Fruit fly (Drosophila melanogaster) whole organism, embryonic: ENCODE measurements around the gene CG5969.
A peak's percentile ranks its signal among the peaks of the same experiment; 100 is the strongest.

Experiments used
- CG10209 ChIP-seq: fragments of 200-800 bp; sonication (Bioruptor generic); optimal IDR thresholded peaks from 3 replicates; lab custom pipeline; 2017; ENCODE audit warnings: missing biosample characterization, mild to moderate bottlenecking, missing genetic modification characterization, missing genetic modification reagents
- CG10366 ChIP-seq: fragments of 200-800 bp; sonication (Bioruptor generic); IDR thresholded peaks from 2 replicates; pipeline ENCODE4 v1.3.6; 2022; ENCODE audit warnings: missing biosample characterization, missing genetic modification characterization
- CG10565 ChIP-seq: fragments of 200-800 bp; sonication (Bioruptor generic); optimal IDR thresholded peaks from 3 replicates; lab custom pipeline; 2016; ENCODE audit warnings: missing biosample characterization, mild to moderate bottlenecking, missing genetic modification characterization
- CG11398 ChIP-seq: fragments of 200-800 bp; sonication (Bioruptor generic); optimal IDR thresholded peaks from 2 replicates; lab custom pipeline; 2016; ENCODE audit warnings: missing biosample characterization, missing genetic modification characterization
- CG11696 ChIP-seq: fragments of 200-800 bp; sonication (Bioruptor generic); IDR thresholded peaks from 2 replicates; pipeline ENCODE4 v1.3.6; 2022; ENCODE audit warnings: missing biosample characterization, missing genetic modification characterization
- CG15514 ChIP-seq: fragments of 200-800 bp; sonication (Bioruptor generic); optimal IDR thresholded peaks from 3 replicates; lab custom pipeline; 2017; ENCODE audit warnings: missing biosample characterization, missing genetic modification characterization, mild to moderate bottlenecking, moderate library complexity, missing genetic modification reagents
- CG17361 ChIP-seq: fragments of 200-800 bp; sonication (Bioruptor generic); IDR thresholded peaks from 3 replicates; pipeline ENCODE4 v1.3.6; 2022; ENCODE audit warnings: missing biosample characterization, missing genetic modification characterization
- CG18011 ChIP-seq: fragments of 200-800 bp; sonication (Bioruptor generic); optimal IDR thresholded peaks from 2 replicates; lab custom pipeline; 2017; ENCODE audit warnings: missing biosample characterization, missing genetic modification characterization, mild to moderate bottlenecking, moderate library complexity, missing genotype
- CG43689 ChIP-seq: fragments of 200-800 bp; sonication (Bioruptor generic); IDR thresholded peaks from 2 replicates; pipeline ENCODE4 v1.3.6; 2022; ENCODE audit warnings: missing biosample characterization, missing genetic modification characterization
- CG5953 ChIP-seq: fragments of 200-800 bp; sonication (Bioruptor generic); IDR thresholded peaks from 2 replicates; pipeline ENCODE4 v1.3.6; 2022; ENCODE audit warnings: missing biosample characterization, missing genetic modification characterization
- CG6175 ChIP-seq: fragments of 200-800 bp; sonication (Bioruptor generic); IDR thresholded peaks from 3 replicates; pipeline ENCODE4 v1.3.6; 2022; ENCODE audit warnings: missing biosample characterization, missing genetic modification characterization
- CG6854 ChIP-seq: fragments of 200-800 bp; sonication (Bioruptor generic); optimal IDR thresholded peaks from 3 replicates; lab custom pipeline; 2017; ENCODE audit warnings: missing biosample characterization, mild to moderate bottlenecking, missing genetic modification characterization
- CG8290 ChIP-seq, 3 experiments: fragments of 200-800 bp; sonication (Bioruptor generic); optimal IDR thresholded peaks; 2 replicates each; lab custom pipeline; 2016 to 2019; ENCODE audit warnings: missing biosample characterization in 3 of 3, missing genetic modification characterization in 3 of 3, mild to moderate bottlenecking in 2 of 3, moderate library complexity in 1 of 3
- CG8944 ChIP-seq: fragments of 200-800 bp; sonication (Bioruptor generic); optimal IDR thresholded peaks from 3 replicates; lab custom pipeline; 2016; ENCODE audit warnings: missing biosample characterization, missing genetic modification characterization
- CHES-1-like ChIP-seq: fragments of 200-800 bp; sonication (Bioruptor generic); optimal IDR thresholded peaks from 2 replicates; lab custom pipeline; 2016; ENCODE audit warnings: missing biosample characterization, missing genetic modification characterization
- D19B ChIP-seq: fragments of 200-800 bp; sonication (Bioruptor generic); optimal IDR thresholded peaks from 2 replicates; lab custom pipeline; 2017; ENCODE audit warnings: missing biosample characterization, mild to moderate bottlenecking, missing genetic modification characterization
- Dad ChIP-seq: fragments of 200-800 bp; sonication (Bioruptor generic); optimal IDR thresholded peaks from 3 replicates; lab custom pipeline; 2016; ENCODE audit warnings: missing biosample characterization, missing genetic modification characterization
- Dek ChIP-seq: fragments of 200-800 bp; sonication (Bioruptor generic); optimal IDR thresholded peaks from 3 replicates; lab custom pipeline; 2019; ENCODE audit warnings: missing biosample characterization, mild to moderate bottlenecking, missing genetic modification characterization, moderate library complexity
- Dp ChIP-seq: fragments of 200-800 bp; sonication (Bioruptor generic); optimal IDR thresholded peaks from 2 replicates; lab custom pipeline; 2018; ENCODE audit warnings: missing biosample characterization, mild to moderate bottlenecking, missing genetic modification characterization, moderate library complexity
- HHEX ChIP-seq: fragments of 200-800 bp; sonication (Bioruptor generic); optimal IDR thresholded peaks from 3 replicates; lab custom pipeline; 2017; ENCODE audit warnings: missing biosample characterization, mild to moderate bottlenecking, missing genetic modification characterization, missing genetic modification reagents
- HLHmδ ChIP-seq: fragments of 200-800 bp; sonication (Bioruptor generic); optimal IDR thresholded peaks from 2 replicates; lab custom pipeline; 2018; ENCODE audit warnings: missing biosample characterization, mild to moderate bottlenecking, missing genetic modification characterization, moderate library complexity
- Hand ChIP-seq: fragments of 200-800 bp; sonication (Bioruptor generic); optimal IDR thresholded peaks from 2 replicates; lab custom pipeline; 2017; ENCODE audit warnings: mild to moderate bottlenecking, missing biosample characterization, missing genetic modification reagents, missing genetic modification characterization
- Hsf ChIP-seq: fragments of 200-800 bp; sonication (Bioruptor generic); optimal IDR thresholded peaks from 3 replicates; lab custom pipeline; 2016; ENCODE audit warnings: missing biosample characterization, missing genetic modification characterization
- Lpt ChIP-seq: fragments of >200 bp; optimal IDR thresholded peaks from 2 replicates; lab custom pipeline; 2018; ENCODE audit warnings: missing biosample characterization, missing genetic modification characterization
- PHDP ChIP-seq: fragments of 200-800 bp; sonication (Bioruptor generic); optimal IDR thresholded peaks from 3 replicates; lab custom pipeline; 2018; ENCODE audit warnings: missing biosample characterization, mild to moderate bottlenecking, missing genetic modification characterization, moderate library complexity
- Sox100B ChIP-seq: fragments of 200-800 bp; sonication (Bioruptor generic); optimal IDR thresholded peaks from 3 replicates; lab custom pipeline; 2018; ENCODE audit warnings: missing biosample characterization, mild to moderate bottlenecking, missing genetic modification characterization
- Stat92E ChIP-seq, 3 experiments: fragments of >200 bp in 2 of 3; fragments of 200-800 bp in 1 of 3; sonication (Bioruptor generic) in 1 of 3; optimal IDR thresholded peaks; 2 replicates each; lab custom pipeline; 2017 to 2019; ENCODE audit warnings: missing biosample characterization in 3 of 3, missing genetic modification characterization in 3 of 3, mild to moderate bottlenecking in 1 of 3, moderate library complexity in 1 of 3
- ab ChIP-seq: fragments of 200-800 bp; sonication (Bioruptor generic); optimal IDR thresholded peaks from 2 replicates; lab custom pipeline; 2016; ENCODE audit warnings: missing biosample characterization, missing genetic modification characterization
- cas ChIP-seq: fragments of 200-800 bp; sonication (Bioruptor generic); IDR thresholded peaks from 2 replicates; pipeline ENCODE4 v1.3.6; 2022; ENCODE audit warnings: missing biosample characterization, missing genetic modification characterization
- crc ChIP-seq: fragments of 200-800 bp; sonication (Bioruptor generic); optimal IDR thresholded peaks from 2 replicates; lab custom pipeline; 2016; ENCODE audit warnings: missing biosample characterization, missing genetic modification characterization
- croc ChIP-seq: fragments of 200-800 bp; sonication (Bioruptor generic); conservative IDR thresholded peaks from 3 replicates; pipeline ENCODE4 v1.3.6; 2022; ENCODE audit warnings: missing biosample characterization, missing genetic modification characterization
- danr ChIP-seq: fragments of 200-800 bp; sonication (Bioruptor generic); IDR thresholded peaks from 2 replicates; pipeline ENCODE4 v1.3.6; 2022; ENCODE audit warnings: missing biosample characterization, missing genetic modification characterization
- esg ChIP-seq: fragments of 200-800 bp; sonication (Bioruptor generic); conservative IDR thresholded peaks from 2 replicates; pipeline ENCODE4 v1.3.6; 2022; ENCODE audit warnings: missing biosample characterization, missing genetic modification characterization
- hbn ChIP-seq: fragments of 200-800 bp; sonication (Bioruptor generic); IDR thresholded peaks from 2 replicates; pipeline ENCODE4 v1.3.6; 2022; ENCODE audit warnings: missing biosample characterization, missing genetic modification characterization; ENCODE audit not compliant: partially characterized antibody
- insv ChIP-seq, 2 experiments: fragments of 200-800 bp; sonication (Bioruptor generic); optimal IDR thresholded peaks; 3 replicates each; lab custom pipeline; 2016 to 2018; ENCODE audit warnings: missing biosample characterization in 2 of 2, missing genetic modification characterization in 2 of 2
- kay ChIP-seq: fragments of 200-800 bp; sonication (Bioruptor generic); optimal IDR thresholded peaks from 2 replicates; lab custom pipeline; 2016; ENCODE audit warnings: missing biosample characterization, missing genetic modification characterization
- klu ChIP-seq: fragments of 200-800 bp; sonication (Bioruptor generic); IDR thresholded peaks from 2 replicates; pipeline ENCODE4 v1.3.6; 2022; ENCODE audit warnings: missing biosample characterization, missing genetic modification characterization
- lbe ChIP-seq: fragments of 200-800 bp; sonication (Bioruptor generic); optimal IDR thresholded peaks from 2 replicates; lab custom pipeline; 2016; ENCODE audit warnings: missing biosample characterization, mild to moderate bottlenecking, missing genetic modification characterization
- lov ChIP-seq, 2 experiments: fragments of 200-800 bp in 1 of 2; fragments of >200 bp in 1 of 2; sonication (Bioruptor generic) in 1 of 2; IDR thresholded peaks in 1 of 2; optimal IDR thresholded peaks in 1 of 2; 2 replicates in 1 of 2; 3 replicates in 1 of 2; pipeline versions ENCODE4 v1.3.6 to Lab custom; 2017 to 2022; ENCODE audit warnings: missing biosample characterization in 1 of 2, missing genetic modification characterization in 1 of 2
- mld ChIP-seq: fragments of 200-800 bp; sonication (Bioruptor generic); IDR thresholded peaks from 3 replicates; pipeline ENCODE4 v1.3.6; 2022; ENCODE audit warnings: missing biosample characterization, missing genetic modification characterization; ENCODE audit not compliant: partially characterized antibody
- onecut ChIP-seq: fragments of 200-800 bp; sonication (Bioruptor generic); IDR thresholded peaks from 2 replicates; pipeline ENCODE4 v1.3.6; 2022; ENCODE audit warnings: missing biosample characterization, missing genetic modification characterization
- sens-2 ChIP-seq: fragments of 200-800 bp; sonication (Bioruptor generic); IDR thresholded peaks from 2 replicates; pipeline ENCODE4 v1.3.6; 2022; ENCODE audit warnings: missing biosample characterization, missing genetic modification characterization
- stc ChIP-seq: fragments of 200-800 bp; sonication (Bioruptor generic); IDR thresholded peaks from 2 replicates; pipeline ENCODE4 v1.3.6; 2022; ENCODE audit warnings: missing biosample characterization, missing genetic modification characterization
- trem ChIP-seq: fragments of 200-800 bp; optimal IDR thresholded peaks from 3 replicates; lab custom pipeline; 2019; ENCODE audit warnings: missing biosample characterization, mild to moderate bottlenecking, missing genetic modification characterization, moderate library complexity
- unc-4 ChIP-seq: fragments of 200-800 bp; sonication (Bioruptor generic); IDR thresholded peaks from 2 replicates; pipeline ENCODE4 v1.3.6; 2022; ENCODE audit warnings: missing biosample characterization, missing genetic modification characterization; ENCODE audit not compliant: partially characterized antibody
- unpg ChIP-seq: fragments of 200-800 bp; sonication (Bioruptor generic); optimal IDR thresholded peaks from 3 replicates; lab custom pipeline; 2018; ENCODE audit warnings: missing biosample characterization, mild to moderate bottlenecking, missing genetic modification characterization, moderate library complexity
- zen ChIP-seq: fragments of 200-800 bp; sonication (Bioruptor generic); optimal IDR thresholded peaks from 3 replicates; lab custom pipeline; 2018; ENCODE audit warnings: missing biosample characterization, mild to moderate bottlenecking, missing genetic modification characterization, moderate library complexity

CG5969 gene

DNA sequence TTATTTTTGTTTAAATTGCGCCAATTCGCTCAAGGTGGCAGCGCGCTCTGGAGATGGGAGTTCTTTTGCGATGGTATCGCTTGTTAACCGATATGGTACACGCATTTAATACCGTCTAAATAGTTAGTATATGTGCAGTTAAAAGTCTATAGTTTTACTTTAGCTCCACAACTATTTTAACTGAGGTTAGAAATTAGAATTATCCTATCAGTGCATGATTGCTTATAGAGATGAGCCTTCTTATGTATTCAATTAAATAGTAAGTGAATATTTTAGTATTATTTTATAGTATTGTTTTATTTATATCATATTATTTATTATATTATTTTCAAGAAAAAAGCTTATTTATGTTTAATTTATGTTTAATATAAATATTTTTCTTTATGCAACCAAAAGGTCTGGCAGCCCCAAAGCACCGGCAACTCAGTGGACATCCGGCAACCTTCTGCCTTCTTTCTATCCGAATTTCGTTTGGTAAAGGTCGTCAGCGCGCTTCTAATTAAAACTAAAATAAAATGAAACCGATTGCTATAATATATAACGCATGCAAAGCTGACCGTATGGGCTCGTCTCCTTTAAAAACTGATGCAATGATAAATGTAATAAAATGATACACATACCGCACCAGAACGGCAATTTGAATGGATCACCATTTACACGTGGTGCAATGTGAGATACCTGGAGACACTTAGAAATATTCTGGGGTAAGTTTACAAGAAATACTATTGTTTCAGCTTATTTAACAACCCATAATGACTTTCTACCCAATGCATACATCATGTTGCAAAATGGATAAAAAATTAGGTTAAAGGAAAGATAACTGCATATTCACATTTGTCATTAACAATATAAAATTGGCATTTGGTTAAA is 20.5 kb upstream of the CG5969 start, which contains the start of gene CG5199 (continued):
- peak; percentile 60 for TF ChIP-seq zen (tag; lab: Kevin White, UChicago)
- TF ChIP-seq klu, result peak; percentile 35; the same call in 1 of the 2 replicates
- no peak for TF ChIP-seq CG5953 (GFP tag; lab: Robert Waterston, UW)
- no peak for TF ChIP-seq CG11398 (GFP tag; lab: Kevin White, UChicago)
- no peak for TF ChIP-seq lov (optimal IDR thresholded peaks at IDR 0.05; lab: Kevin White, UChicago)
- TF ChIP-seq lov (GFP tag; IDR thresholded peaks at IDR 0.05; lab: Robert Waterston, UW), result no peak
- peak; percentile 11 for TF ChIP-seq CG8944 (GFP tag; lab: Kevin White, UChicago)
- TF ChIP-seq croc (GFP tag; lab: Robert Waterston, UW), result peak; percentile 57
- no peak for TF ChIP-seq CG11696
- TF ChIP-seq unpg, result peak; percentile 66
- TF ChIP-seq HLHmδ (GFP tag; lab: Kevin White, UChicago), result no peak
- TF ChIP-seq CG6175 (GFP tag; lab: Robert Waterston, UW), result 0 out of 3 replicates have a peak, but pooled peaks have one; percentile 51
- TF ChIP-seq danr (GFP tag; lab: Robert Waterston, UW), result peak; percentile 41; the same call in 1 of the 2 replicates
- peak; percentile 52 for TF ChIP-seq HHEX (GFP tag; lab: Kevin White, UChicago)
- TF ChIP-seq Hand (GFP tag; lab: Kevin White, UChicago), result no peak
- peak; percentile 61 for TF ChIP-seq hbn (GFP tag; lab: Robert Waterston, UW)
- TF ChIP-seq CG10565, result no peak
- TF ChIP-seq D19B, result peak; percentile 89
- no peak for TF ChIP-seq Lpt (GFP tag; lab: Kevin White, UChicago)
- peak; percentile 93 for TF ChIP-seq trem (tag; lab: Kevin White, UChicago)
- TF ChIP-seq PHDP (tag; lab: Kevin White, UChicago), result peak; percentile 62
- TF ChIP-seq Dad (GFP tag; lab: Kevin White, UChicago), result no peak
- no peak for TF ChIP-seq cas
- TF ChIP-seq Sox100B, result peak; percentile 69
- no peak for TF ChIP-seq CG43689 (GFP tag; lab: Robert Waterston, UW)
- peak; percentile 59 for TF ChIP-seq Dek (tag; lab: Kevin White, UChicago)
- peak; percentile 90 for TF ChIP-seq CG17361 (GFP tag; lab: Robert Waterston, UW)
- peak; percentile 30 for TF ChIP-seq CG10366 (GFP tag; lab: Robert Waterston, UW)
- TF ChIP-seq CG8290 (GFP tag; optimal IDR thresholded peaks at IDR 0.05; lab: Kevin White, UChicago), result peak; percentile 30
- TF ChIP-seq CG8290 (tag; optimal IDR thresholded peaks at IDR 0.05; lab: Kevin White, UChicago), result no peak
- peak in 1 of 2 experiments; percentile 44 for TF ChIP-seq insv (GFP tag; optimal IDR thresholded peaks at IDR 0.05; lab: Kevin White, UChicago)
- no peak for TF ChIP-seq onecut
- no peak for TF ChIP-seq ab
- TF ChIP-seq mld (GFP tag; lab: Robert Waterston, UW), result no peak
- TF ChIP-seq Stat92E (GFP tag; optimal IDR thresholded peaks at IDR 0.05; lab: Kevin White, UChicago), result no peak
- no peak for TF ChIP-seq kay
- no peak for TF ChIP-seq CG6854 (GFP tag; lab: Kevin White, UChicago)
- TF ChIP-seq esg, result peak; percentile 33; the same call in 1 of the 2 replicates
- peak; percentile 74 for TF ChIP-seq CG10209 (GFP tag; lab: Kevin White, UChicago)
- peak; percentile 1 for TF ChIP-seq lbe (GFP tag; lab: Kevin White, UChicago)
- TF ChIP-seq stc (GFP tag; lab: Robert Waterston, UW), result no peak
- peak; percentile 13 for TF ChIP-seq Hsf (GFP tag; lab: Kevin White, UChicago)
- TF ChIP-seq CG18011 (GFP tag; lab: Kevin White, UChicago), result no peak
- TF ChIP-seq Dp, result peak; percentile 62
- peak; percentile 53 for TF ChIP-seq CG15514 (GFP tag; lab: Kevin White, UChicago)
- peak; percentile 28 for TF ChIP-seq CHES-1-like (GFP tag; lab: Kevin White, UChicago)
- no peak for TF ChIP-seq crc
- peak; percentile 73 for TF ChIP-seq unc-4 (GFP tag; lab: Robert Waterston, UW)
- TF ChIP-seq sens-2 (GFP tag; lab: Robert Waterston, UW), result no peak
